Worm (Caenorhabditis elegans) whole organism, midembryonic: ENCODE results near the gene sad-1.

Source experiments
- cog-1 ChIP-seq: sonication (generic microtip); optimal IDR thresholded peaks from 2 replicates; lab custom pipeline; 2016; ENCODE audit warnings: missing genetic modification characterization, missing compliant biosample characterization
- klf-2 ChIP-seq: fragments of 200-800 bp; sonication (Bioruptor generic); conservative IDR thresholded peaks from 2 replicates; pipeline ENCODE4 v1.3.6; 2022; ENCODE audit warnings: missing genetic modification reagents, missing genetic modification characterization, missing compliant biosample characterization
- med-1 ChIP-seq: sonication (generic microtip); optimal IDR thresholded peaks from 2 replicates; lab custom pipeline; 2017; ENCODE audit warnings: missing genetic modification characterization, mild to moderate bottlenecking, missing compliant biosample characterization, antibody characterized with exemption, missing genetic modification reagents; ENCODE audit not compliant: insufficient read depth
- tab-1 ChIP-seq: fragments of 200-800 bp; sonication (Bioruptor generic); IDR thresholded peaks from 2 replicates; pipeline ENCODE4 v1.3.6; 2022; ENCODE audit warnings: missing genetic modification characterization, missing compliant biosample characterization
- ztf-23 ChIP-seq: fragments of 200-800 bp; sonication (Bioruptor generic); IDR thresholded peaks from 2 replicates; pipeline ENCODE4 v1.3.6; 2022; ENCODE audit warnings: missing genetic modification reagents, missing genetic modification characterization, missing compliant biosample characterization

- TF ChIP-seq tab-1 (GFP tag; lab: Robert Waterston, UW) (no peak), med-1 (no peak), ztf-23 (GFP tag; lab: Robert Waterston, UW) (no peak), cog-1 (tag; lab: Kevin White, UChicago) (no peak), klf-2 (GFP tag; lab: Robert Waterston, UW) (no peak)
Measured at ce11 chrX:13503839-13504238, 3.4 kb upstream of the sad-1 start.
